Fruit fly (Drosophila melanogaster): ENCODE results near the gene CG2006.

The CG2006 gene

dm6 chr3R:29538436-29538835 lies 49.2 kb downstream of the CG2006 start:
- TF ChIP-seq noc (tag; optimal IDR thresholded peaks at IDR 0.05), result no peak
